1 worm cellular context compared by ENCODE assay signal in genomic region chrIV:3337275-3337674, ce11.
A peak's percentile ranks its signal among the peaks of the same experiment; 100 is the strongest.
TF ChIP-seq lines count a peak whose summit lies in the region.

No protein-coding gene starts in this region.

TF ChIP-seq in whole organism, young adult, 124 proteins besides CTCF, POLR2A, EP300 and RAD21 (continued from another document):
- TF ChIP-seq nhr-80 (tag; optimal IDR thresholded peaks at IDR 0.05; lab: Kevin White, UChicago) (no peak), Y53G8AR.9 (GFP tag; conservative IDR thresholded peaks at IDR 0.05; lab: Robert Waterston, UW) (0 out of 2 replicates have a peak, but pooled peaks have one; percentile 10), hmg-1.2 (GFP tag; IDR thresholded peaks at IDR 0.05; lab: Robert Waterston, UW) (no peak), egrh-3 (GFP tag; IDR thresholded peaks at IDR 0.05; lab: Robert Waterston, UW) (peak; percentile 98), ztf-26 (tag; optimal IDR thresholded peaks at IDR 0.05; lab: Kevin White, UChicago) (no peak), snpc-1.3 (tag; optimal IDR thresholded peaks at IDR 0.05; lab: Kevin White, UChicago; ENCODE audit: insufficient read depth) (no peak), rec-8 (tag; optimal IDR thresholded peaks at IDR 0.05; lab: Kevin White, UChicago) (no peak), dox-1 (GFP tag; IDR thresholded peaks at IDR 0.05; lab: Robert Waterston, UW) (no peak), Y56A3A.18 (GFP tag; IDR thresholded peaks at IDR 0.05; lab: Robert Waterston, UW) (no peak), attf-6 (GFP tag; IDR thresholded peaks at IDR 0.05; lab: Robert Waterston, UW) (peak; percentile 8; the same call in 1 of the 2 replicates), aptf-2 (GFP tag; conservative IDR thresholded peaks at IDR 0.05; lab: Robert Waterston, UW) (no peak), akir-1 (GFP tag; optimal IDR thresholded peaks at IDR 0.05; lab: Kevin White, UChicago) (peak; percentile 34)
